Fruit fly (Drosophila melanogaster): ENCODE data around the gene Mcm6.

DNA sequence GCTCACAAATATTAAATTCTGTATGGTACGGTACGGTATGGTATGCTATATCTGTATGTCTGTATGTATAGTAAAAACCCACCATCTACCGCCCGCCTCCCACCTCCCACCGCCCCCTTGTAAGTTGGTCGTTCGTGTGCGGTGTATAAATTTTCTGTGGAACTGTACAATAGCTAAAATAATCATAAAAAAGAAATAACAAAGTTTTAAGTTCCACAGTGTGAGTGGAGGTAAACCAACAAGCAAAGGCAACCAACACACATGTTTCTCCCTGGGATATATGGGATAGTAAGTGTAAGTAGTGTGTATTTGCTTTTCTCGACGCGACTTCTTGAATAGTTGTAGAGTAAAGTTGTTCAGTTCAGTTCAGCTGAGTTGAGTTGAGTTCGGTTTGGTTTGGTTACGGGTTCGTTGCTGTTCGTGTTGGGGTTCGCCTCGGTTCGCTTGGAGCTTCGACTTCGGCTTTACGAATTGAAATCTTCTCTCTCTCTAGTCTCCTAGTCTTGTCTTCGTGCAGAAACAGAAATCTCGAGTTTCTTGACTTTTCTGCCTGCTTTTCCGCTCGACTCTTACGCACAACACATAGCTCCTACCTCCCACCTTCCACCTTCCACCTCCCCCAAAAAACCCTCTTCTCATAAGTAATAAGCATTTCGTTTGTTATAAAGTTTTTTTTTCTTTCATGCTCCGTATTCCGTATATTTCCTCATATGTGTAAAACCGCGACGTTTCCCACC lies 32.6 kb downstream of the Mcm6 start:
- TF ChIP-seq Dll (optimal IDR thresholded peaks at IDR 0.05) (no peak), psq (optimal IDR thresholded peaks at IDR 0.05) (no peak), EcR (GFP tag; optimal IDR thresholded peaks at IDR 0.05) (peak in 1 of 2 experiments; percentile 59), pan (optimal IDR thresholded peaks at IDR 0.05) (no peak), CG8478 (optimal IDR thresholded peaks at IDR 0.05) (no peak)

Measured in whole organism.